Fruit fly (Drosophila melanogaster) S2 (cell line): ENCODE data around the gene CG34428.

Experiments used
- CG8478 ChIP-seq: fragments of >200 bp; optimal IDR thresholded peaks from 2 replicates; lab custom pipeline; 2018
- CTCF ChIP-seq, 2 experiments: fragments of >200 bp; optimal IDR thresholded peaks; 2 replicates each; lab custom pipeline; 2018

- TF ChIP-seq CTCF (optimal IDR thresholded peaks at IDR 0.05; lab: Kevin White, UChicago) = no peak
- no peak for TF ChIP-seq CG8478
Measured at dm6 chr3L:13087189-13087588, 25.6 kb downstream of the CG34428 start, which contains the start of gene CG17300.
